Worm (Caenorhabditis elegans): ENCODE results near the gene mpst-1.

- TF ChIP-seq snpc-4 (GFP tag; optimal IDR thresholded peaks at IDR 0.05) (no peak), snpc-4 (tag; optimal IDR thresholded peaks at IDR 0.05) (no peak), pha-4 (tag; optimal IDR thresholded peaks at IDR 0.05) (no peak), ceh-58 (GFP tag; IDR thresholded peaks at IDR 0.05) (no peak), akir-1 (GFP tag; optimal IDR thresholded peaks at IDR 0.05) (no peak), lin-40 (tag; optimal IDR thresholded peaks at IDR 0.05) (no peak), ama-1 (optimal IDR thresholded peaks at IDR 0.05) (no peak), ama-1 (GFP tag; optimal IDR thresholded peaks at IDR 0.05) (no peak)
Measured at ce11 chrV:11845492-11845891, 18.6 kb upstream of the mpst-1 start, which contains the start of gene hmp-1.

Data from whole organism, young adult.